Worm (Caenorhabditis elegans) whole organism, young adult: ENCODE data around the gene fut-5.

Experiments
- B0336.3 ChIP-seq: fragments of 200-800 bp; sonication (Bioruptor generic); IDR thresholded peaks from 2 replicates; pipeline ENCODE4 v1.3.6; 2022; ENCODE audit warnings: missing genetic modification characterization, missing compliant biosample characterization
- C06A6.2 ChIP-seq: fragments of 200-800 bp; sonication (Bioruptor generic); conservative IDR thresholded peaks from 2 replicates; pipeline ENCODE4 v1.3.6; 2022; ENCODE audit warnings: missing genetic modification characterization, missing compliant biosample characterization
- F49E8.2 ChIP-seq: sonication (generic microtip); optimal IDR thresholded peaks from 3 replicates; lab custom pipeline; 2017; ENCODE audit warnings: missing genetic modification characterization, mild to moderate bottlenecking, missing compliant biosample characterization, antibody characterized with exemption, moderate library complexity; ENCODE audit not compliant: insufficient read depth
- F52B5.7 ChIP-seq: sonication (generic microtip); optimal IDR thresholded peaks from 2 replicates; lab custom pipeline; 2016; ENCODE audit warnings: mild to moderate bottlenecking, missing genetic modification characterization, missing compliant biosample characterization
- F55B11.4 ChIP-seq: sonication (generic microtip); optimal IDR thresholded peaks from 2 replicates; lab custom pipeline; 2016; ENCODE audit warnings: missing compliant biosample characterization, missing genetic modification characterization, borderline replicate concordance; ENCODE audit not compliant: insufficient read depth
- F57A8.1 ChIP-seq: fragments of 200-800 bp; sonication (Bioruptor generic); optimal IDR thresholded peaks from 2 replicates; lab custom pipeline; 2018; ENCODE audit warnings: mild to moderate bottlenecking, missing genetic modification characterization, moderate library complexity, missing compliant biosample characterization
- T26A5.8 ChIP-seq: sonication (generic microtip); optimal IDR thresholded peaks from 2 replicates; lab custom pipeline; 2016; ENCODE audit warnings: missing genetic modification characterization, missing compliant biosample characterization
- Y53G8AR.9 ChIP-seq: fragments of 200-800 bp; sonication (Bioruptor generic); conservative IDR thresholded peaks from 2 replicates; pipeline ENCODE4 v1.3.6; 2022; ENCODE audit warnings: missing genetic modification reagents, missing genetic modification characterization, missing compliant biosample characterization
- Y56A3A.18 ChIP-seq: fragments of 200-800 bp; sonication (Bioruptor generic); IDR thresholded peaks from 2 replicates; pipeline ENCODE4 v1.3.6; 2022; ENCODE audit warnings: missing genetic modification reagents, missing genetic modification characterization, missing compliant biosample characterization
- Y67H2A.10 ChIP-seq: fragments of 200-800 bp; sonication (Bioruptor generic); conservative IDR thresholded peaks from 2 replicates; pipeline ENCODE4 v1.3.6; 2022; ENCODE audit warnings: missing genetic modification reagents, missing genetic modification characterization, missing compliant biosample characterization
- Y95B8A.8 ChIP-seq: fragments of 200-800 bp; sonication (Bioruptor generic); IDR thresholded peaks from 2 replicates; pipeline ENCODE4 v1.3.6; 2022; ENCODE audit warnings: missing genetic modification reagents, missing genetic modification characterization, missing compliant biosample characterization
- ZK185.1 ChIP-seq: sonication (generic microtip); optimal IDR thresholded peaks from 2 replicates; lab custom pipeline; 2016; ENCODE audit warnings: mild to moderate bottlenecking, missing genetic modification characterization, missing compliant biosample characterization; ENCODE audit not compliant: poor library complexity, severe bottlenecking
- aptf-2 ChIP-seq: fragments of 200-800 bp; sonication (Bioruptor generic); conservative IDR thresholded peaks from 2 replicates; pipeline ENCODE4 v1.3.6; 2022; ENCODE audit warnings: missing genetic modification reagents, missing genetic modification characterization, missing compliant biosample characterization
- aptf-3 ChIP-seq: fragments of 200-800 bp; sonication (Bioruptor generic); IDR thresholded peaks from 2 replicates; pipeline ENCODE4 v1.3.6; 2022; ENCODE audit warnings: missing genetic modification characterization, missing compliant biosample characterization
- ceh-40 ChIP-seq: fragments of 200-800 bp; sonication (Bioruptor generic); IDR thresholded peaks from 2 replicates; pipeline ENCODE4 v1.3.6; 2022; ENCODE audit warnings: missing genetic modification characterization, missing compliant biosample characterization
- ceh-58 ChIP-seq: fragments of 200-800 bp; sonication (Bioruptor generic); IDR thresholded peaks from 2 replicates; pipeline ENCODE4 v1.3.6; 2022; ENCODE audit warnings: missing genetic modification characterization, missing compliant biosample characterization
- ceh-91 ChIP-seq: fragments of 200-800 bp; sonication (Bioruptor generic); IDR thresholded peaks from 2 replicates; pipeline ENCODE4 v1.3.6; 2022; ENCODE audit warnings: missing genetic modification reagents, missing genetic modification characterization, missing compliant biosample characterization
- dpl-1 ChIP-seq: fragments of 150-350 bp; optimal IDR thresholded peaks from 2 replicates; lab custom pipeline; 2014; ENCODE audit warnings: missing biosample characterization, missing genetic modification reagents, missing genetic modification characterization
- efl-1 ChIP-seq: fragments of 150-350 bp; optimal IDR thresholded peaks from 2 replicates; lab custom pipeline; 2014; ENCODE audit warnings: missing biosample characterization, missing genetic modification reagents, missing genetic modification characterization
- egl-44 ChIP-seq: fragments of 200-800 bp; sonication (Bioruptor generic); IDR thresholded peaks from 2 replicates; pipeline ENCODE4 v1.3.6; 2022; ENCODE audit warnings: missing genetic modification reagents, missing genetic modification characterization, missing compliant biosample characterization
- ekl-4 ChIP-seq: fragments of 200-800 bp; sonication (Bioruptor generic); IDR thresholded peaks from 2 replicates; pipeline ENCODE4 v1.3.6; 2022; ENCODE audit warnings: missing genetic modification reagents, missing genetic modification characterization, missing compliant biosample characterization
- ets-4 ChIP-seq: fragments of 200-800 bp; sonication (Bioruptor generic); optimal IDR thresholded peaks from 2 replicates; lab custom pipeline; 2018; ENCODE audit warnings: mild to moderate bottlenecking, missing genetic modification characterization, missing compliant biosample characterization
- him-1 ChIP-seq: sonication (generic microtip); optimal IDR thresholded peaks from 2 replicates; lab custom pipeline; 2016; ENCODE audit warnings: missing genotype, missing genetic modification reagents, missing genetic modification characterization, missing compliant biosample characterization
- hrde-1 ChIP-seq: sonication (generic microtip); optimal IDR thresholded peaks from 2 replicates; lab custom pipeline; 2016; ENCODE audit warnings: missing genetic modification characterization, mild to moderate bottlenecking, missing compliant biosample characterization, moderate library complexity, missing genotype, missing genetic modification reagents, borderline replicate concordance
- let-526 ChIP-seq: fragments of 200-800 bp; sonication (Bioruptor generic); IDR thresholded peaks from 2 replicates; pipeline ENCODE4 v1.3.6; 2022; ENCODE audit warnings: missing genetic modification reagents, missing genetic modification characterization, missing compliant biosample characterization
- lin-35 ChIP-seq, 3 experiments: fragments of 150-350 bp in 2 of 3; sonication (generic microtip) in 1 of 3; optimal IDR thresholded peaks; 2 replicates each; lab custom pipeline; 2014 to 2018; ENCODE audit warnings: missing biosample characterization in 3 of 3, missing genetic modification characterization in 3 of 3, missing genetic modification reagents in 3 of 3
- lir-1 ChIP-seq: fragments of 200-800 bp; sonication (Bioruptor generic); conservative IDR thresholded peaks from 2 replicates; pipeline ENCODE4 v1.3.6; 2022; ENCODE audit warnings: missing genetic modification reagents, missing genetic modification characterization, missing compliant biosample characterization
- lsl-1 ChIP-seq: fragments of 200-800 bp; sonication (Bioruptor generic); optimal IDR thresholded peaks from 2 replicates; lab custom pipeline; 2018; ENCODE audit warnings: mild to moderate bottlenecking, missing genetic modification characterization, moderate library complexity, missing compliant biosample characterization
- madf-10 ChIP-seq: sonication (generic microtip); optimal IDR thresholded peaks from 2 replicates; lab custom pipeline; 2016; ENCODE audit warnings: mild to moderate bottlenecking, missing genetic modification characterization, missing compliant biosample characterization
- madf-3 ChIP-seq: fragments of 200-800 bp; sonication (Bioruptor generic); IDR thresholded peaks from 2 replicates; pipeline ENCODE4 v1.3.6; 2022; ENCODE audit warnings: missing genetic modification reagents, missing genetic modification characterization, missing compliant biosample characterization
- mcd-1 ChIP-seq: fragments of 200-800 bp; sonication (Bioruptor generic); IDR thresholded peaks from 2 replicates; pipeline ENCODE4 v1.3.6; 2022; ENCODE audit warnings: missing genetic modification reagents, missing genetic modification characterization, missing compliant biosample characterization
- mel-28 ChIP-seq: sonication (generic microtip); optimal IDR thresholded peaks from 2 replicates; lab custom pipeline; 2016; ENCODE audit warnings: borderline replicate concordance, mild to moderate bottlenecking, missing genetic modification characterization, missing compliant biosample characterization
- mes-4 ChIP-seq: sonication (generic microtip); optimal IDR thresholded peaks from 2 replicates; lab custom pipeline; 2016; ENCODE audit warnings: missing genotype, missing genetic modification characterization, missing compliant biosample characterization
- nfya-2 ChIP-seq: fragments of 200-800 bp; sonication (Bioruptor generic); IDR thresholded peaks from 2 replicates; pipeline ENCODE4 v1.3.6; 2022; ENCODE audit warnings: missing genetic modification reagents, missing genetic modification characterization, missing compliant biosample characterization
- pbrm-1 ChIP-seq: fragments of 200-800 bp; sonication (Bioruptor generic); IDR thresholded peaks from 2 replicates; pipeline ENCODE4 v1.3.6; 2022; ENCODE audit warnings: missing genetic modification reagents, missing genetic modification characterization, missing compliant biosample characterization
- pha-4 ChIP-seq: fragments of 150-350 bp; sonication (generic microtip); optimal IDR thresholded peaks from 2 replicates; lab custom pipeline; 2014; ENCODE audit warnings: missing biosample characterization, missing genetic modification reagents, missing genetic modification characterization
- rec-8 ChIP-seq, 2 experiments: sonication (generic microtip); optimal IDR thresholded peaks; 2 replicates each; lab custom pipeline; 2016; ENCODE audit warnings: mild to moderate bottlenecking in 2 of 2, missing genetic modification characterization in 2 of 2, missing genetic modification reagents in 2 of 2, missing genotype in 2 of 2, missing biosample characterization in 1 of 2, missing compliant biosample characterization in 1 of 2, moderate library complexity in 1 of 2
- repo-1 ChIP-seq: sonication (generic microtip); optimal IDR thresholded peaks from 2 replicates; lab custom pipeline; 2017; ENCODE audit warnings: mild to moderate bottlenecking, missing genetic modification characterization, missing compliant biosample characterization
- rpc-1 ChIP-seq, 2 experiments: fragments of 150-350 bp in 1 of 2; sonication (generic microtip) in 1 of 2; optimal IDR thresholded peaks; 2 replicates each; lab custom pipeline; 2014 to 2018; ENCODE audit warnings: missing biosample characterization in 1 of 2, missing genetic modification characterization in 1 of 2, missing genetic modification reagents in 1 of 2, missing genotype in 1 of 2
- sea-2 ChIP-seq: fragments of 200-800 bp; sonication (Bioruptor generic); IDR thresholded peaks from 2 replicates; pipeline ENCODE4 v1.3.6; 2022; ENCODE audit warnings: missing genetic modification characterization, missing compliant biosample characterization
- snpc-4 ChIP-seq, 5 experiments: fragments of 150-350 bp in 1 of 5; sonication (generic microtip) in 4 of 5; optimal IDR thresholded peaks; 2 replicates each; lab custom pipeline; 2014 to 2018; ENCODE audit warnings: missing genetic modification characterization in 5 of 5, missing biosample characterization in 3 of 5, antibody characterized with exemption in 2 of 5, mild to moderate bottlenecking in 2 of 5, missing compliant biosample characterization in 2 of 5, missing genotype in 2 of 5, moderate library complexity in 2 of 5, missing genetic modification reagents in 1 of 5
- tlf-1 ChIP-seq: fragments of 200-800 bp; sonication (Bioruptor generic); optimal IDR thresholded peaks from 2 replicates; lab custom pipeline; 2018; ENCODE audit warnings: mild to moderate bottlenecking, missing genetic modification characterization, missing compliant biosample characterization
- unc-62 ChIP-seq: fragments of 150-350 bp; optimal IDR thresholded peaks from 2 replicates; lab custom pipeline; 2014; ENCODE audit warnings: missing biosample characterization, missing genetic modification reagents, missing genetic modification characterization
- xnd-1 ChIP-seq: sonication (generic microtip); optimal IDR thresholded peaks from 2 replicates; lab custom pipeline; 2016; ENCODE audit warnings: missing genotype, missing genetic modification reagents, missing genetic modification characterization, missing compliant biosample characterization
- ztf-26 ChIP-seq: sonication (generic microtip); optimal IDR thresholded peaks from 2 replicates; lab custom pipeline; 2017; ENCODE audit warnings: missing genetic modification characterization, missing compliant biosample characterization
- ztf-28 ChIP-seq: fragments of 200-800 bp; sonication (Bioruptor generic); IDR thresholded peaks from 2 replicates; pipeline ENCODE4 v1.3.6; 2022; ENCODE audit warnings: missing genetic modification reagents, missing genetic modification characterization, missing compliant biosample characterization

fut-5 gene

DNA sequence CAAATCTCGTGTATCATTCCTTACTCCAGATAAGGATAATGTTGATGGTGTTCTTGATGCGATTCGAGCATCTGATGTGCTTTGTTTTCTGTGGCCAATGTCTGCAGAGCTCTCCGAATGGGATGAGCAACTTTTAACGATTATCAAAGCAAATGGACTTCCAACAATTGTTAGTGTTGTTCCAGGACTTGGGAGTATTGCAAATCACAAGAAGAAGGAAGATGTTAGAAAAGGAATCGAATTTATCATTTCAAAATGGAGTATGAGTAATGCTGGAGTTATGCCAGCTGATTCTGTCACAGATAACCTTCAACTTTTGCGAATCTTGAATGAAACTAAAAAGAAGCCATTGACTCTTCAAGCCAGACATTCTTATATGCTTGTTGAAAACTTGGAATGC is 43.3 kb upstream of the fut-5 start:
- TF ChIP-seq egl-44: no peak
- TF ChIP-seq efl-1: no peak
- no peak for TF ChIP-seq lir-1 (GFP tag; lab: Robert Waterston, UW)
- no peak for TF ChIP-seq lin-35 (GFP tag; optimal IDR thresholded peaks at IDR 0.05; lab: Kevin White, UChicago)
- no peak for TF ChIP-seq ZK185.1 (tag; lab: Kevin White, UChicago)
- no peak for TF ChIP-seq dpl-1 (GFP tag; lab: Kevin White, UChicago)
- TF ChIP-seq ekl-4: no peak
- TF ChIP-seq, all 124 proteins: peak for 0

- TF ChIP-seq C06A6.2 (GFP tag; lab: Robert Waterston, UW) (no peak), Y56A3A.18 (GFP tag; lab: Robert Waterston, UW) (peak; percentile 73), ceh-58 (GFP tag; lab: Robert Waterston, UW) (no peak), xnd-1 (peak; percentile 23), madf-10 (tag; lab: Kevin White, UChicago) (no peak), pbrm-1 (no peak), ztf-26 (tag; lab: Kevin White, UChicago) (no peak), snpc-4 (GFP tag; optimal IDR thresholded peaks at IDR 0.05; lab: Kevin White, UChicago) (no peak), snpc-4 (tag; optimal IDR thresholded peaks at IDR 0.05; lab: Kevin White, UChicago) (peak in 2 of 4 experiments; percentile 13 to 29), ceh-40 (no peak), rpc-1 (optimal IDR thresholded peaks at IDR 0.05; lab: Kevin White, UChicago) (no peak), rpc-1 (tag; optimal IDR thresholded peaks at IDR 0.05; lab: Kevin White, UChicago) (no peak), madf-3 (GFP tag; lab: Robert Waterston, UW) (peak; percentile 70; the same call in 1 of the 2 replicates), nfya-2 (GFP tag; lab: Robert Waterston, UW) (0 out of 2 replicates have a peak, but pooled peaks have one; percentile 31), him-1 (tag; lab: Kevin White, UChicago) (peak; percentile 5), repo-1 (peak; percentile 60), ztf-28 (GFP tag; lab: Robert Waterston, UW) (no peak), F57A8.1 (GFP tag; lab: Kevin White, UChicago) (no peak), pha-4 (tag; lab: Kevin White, UChicago) (no peak), tlf-1 (GFP tag; lab: Kevin White, UChicago) (peak; percentile 9), lsl-1 (GFP tag; lab: Kevin White, UChicago) (no peak), Y95B8A.8 (GFP tag; lab: Robert Waterston, UW) (0 out of 2 replicates have a peak, but pooled peaks have one; percentile 8), F49E8.2 (tag; lab: Kevin White, UChicago) (peak; percentile 24), let-526 (no peak), F55B11.4 (tag; lab: Kevin White, UChicago) (no peak), aptf-2 (no peak), rec-8 (tag; optimal IDR thresholded peaks at IDR 0.05; lab: Kevin White, UChicago) (no peak), mcd-1 (GFP tag; lab: Robert Waterston, UW) (no peak), T26A5.8 (tag; lab: Kevin White, UChicago) (no peak), lin-35 (GFP tag; optimal IDR thresholded peaks at IDR 0.05; lab: Kevin White, UChicago) (peak in 1 of 3 experiments; percentile 1), ceh-91 (GFP tag; lab: Robert Waterston, UW) (no peak), Y53G8AR.9 (GFP tag; lab: Robert Waterston, UW) (0 out of 2 replicates have a peak, but pooled peaks have one; percentile 61), Y67H2A.10 (GFP tag; lab: Robert Waterston, UW) (no peak), aptf-3 (no peak), ets-4 (GFP tag; lab: Kevin White, UChicago) (no peak), B0336.3 (GFP tag; lab: Robert Waterston, UW) (peak; percentile 66; the same call in 1 of the 2 replicates), F52B5.7 (tag; lab: Kevin White, UChicago) (peak; percentile 16), hrde-1 (tag; lab: Kevin White, UChicago) (peak; percentile 77), sea-2 (no peak), mel-28 (tag; lab: Kevin White, UChicago) (no peak), mes-4 (tag; lab: Kevin White, UChicago) (no peak), unc-62 (no peak)
These were observed 42.6 kb upstream of the fut-5 start, which contains the start of gene tag-151 for ce11 chrII:4710120-4710519. Gene tag-151 (plus strand): TSS chrII:4710277.
